Worm (Caenorhabditis elegans): ENCODE results near the gene lin-48.
A peak's percentile ranks its signal among the peaks of the same experiment; 100 is the strongest.

The lin-48 gene

DNA sequence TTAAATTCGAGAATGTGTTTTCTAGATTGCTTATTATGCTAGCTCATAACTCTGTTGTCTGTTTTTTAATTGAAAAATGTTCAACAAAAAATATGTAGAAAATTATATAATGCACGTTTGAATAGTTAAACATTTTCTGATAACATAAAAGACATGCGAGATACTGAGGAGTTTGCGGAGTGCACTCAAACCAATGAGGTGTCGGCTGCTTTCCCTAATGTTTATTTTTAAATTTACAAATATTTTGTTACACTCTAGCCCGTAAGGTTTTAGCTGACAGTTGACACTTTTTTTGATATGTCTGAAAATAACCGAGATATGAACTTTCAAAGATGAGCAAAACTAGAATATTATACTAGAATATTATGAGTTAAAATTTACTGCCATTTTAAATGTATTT lies 19.3 kb downstream of the lin-48 start:
- TF ChIP-seq bed-3 (GFP tag; optimal IDR thresholded peaks at IDR 0.05) (no peak), flh-1 (GFP tag; optimal IDR thresholded peaks at IDR 0.05) (no peak), hlh-1 (tag; optimal IDR thresholded peaks at IDR 0.05) (no peak), unc-62 (GFP tag; optimal IDR thresholded peaks at IDR 0.05) (no peak), nhr-76 (tag; optimal IDR thresholded peaks at IDR 0.05) (no peak), ham-2 (GFP tag; optimal IDR thresholded peaks at IDR 0.05) (no peak), drap-1 (GFP tag; optimal IDR thresholded peaks at IDR 0.05) (no peak), unc-120 (tag; optimal IDR thresholded peaks at IDR 0.05; ENCODE audit: poor library complexity, severe bottlenecking) (no peak), mls-2 (tag; optimal IDR thresholded peaks at IDR 0.05) (no peak), mep-1 (tag; optimal IDR thresholded peaks at IDR 0.05) (no peak), ceh-39 (tag; optimal IDR thresholded peaks at IDR 0.05) (no peak), ztf-11 (tag; optimal IDR thresholded peaks at IDR 0.05) (no peak), elt-3 (tag; optimal IDR thresholded peaks at IDR 0.05) (no peak)

DNA sequence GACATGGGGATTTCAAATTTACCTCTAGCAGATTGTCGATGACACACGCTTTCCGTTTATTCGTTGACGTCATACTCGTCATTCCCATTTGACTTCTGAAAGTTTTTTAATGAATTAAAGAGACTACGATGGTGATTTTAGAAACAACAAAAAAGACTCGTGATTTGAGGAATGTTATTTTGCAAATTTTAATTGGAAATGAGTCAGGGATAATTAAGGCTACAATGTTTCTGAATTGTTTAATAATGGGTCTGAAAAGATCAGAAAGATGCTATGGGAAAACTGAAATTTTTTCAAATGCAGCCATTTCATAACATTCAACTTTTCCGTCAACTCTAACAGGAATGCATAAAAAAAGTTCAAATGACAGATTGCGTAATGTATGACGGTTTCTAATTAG lies 20.2 kb downstream of the lin-48 start, which contains the start of gene C44F1.1:
Gene C44F1.1 (minus strand): TSS at position 101 of the 400 bp plus-strand sequence.
- TF ChIP-seq zip-8 (tag; optimal IDR thresholded peaks at IDR 0.05) = peak; percentile 34
- no peak for TF ChIP-seq mep-1 (tag; optimal IDR thresholded peaks at IDR 0.05)

DNA sequence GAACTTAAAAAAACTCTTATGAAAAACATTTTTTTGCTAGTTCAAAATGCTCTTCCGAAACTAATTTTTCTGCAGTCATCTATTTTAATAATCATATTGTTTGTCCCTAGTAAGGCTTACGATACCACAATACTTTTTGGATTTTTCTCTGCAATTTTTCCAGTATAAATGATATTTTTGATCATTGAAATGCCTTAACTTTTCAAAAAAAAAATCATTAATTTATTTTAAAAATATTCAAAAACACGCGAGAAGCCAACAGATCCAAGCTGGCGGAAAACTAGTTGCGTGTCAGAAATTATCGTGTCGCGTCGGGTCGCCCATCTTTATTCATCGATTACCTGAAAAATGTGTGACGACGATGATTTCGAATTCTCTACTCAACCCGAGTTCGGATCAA lies 23.0 kb downstream of the lin-48 start, which contains the start of gene gmeb-3:
Gene gmeb-3 (plus strand): TSS at position 301 of the 400 bp plus-strand sequence.
- no peak for TF ChIP-seq ces-1 (GFP tag; optimal IDR thresholded peaks at IDR 0.05)
- no peak for TF ChIP-seq zip-8 (tag; optimal IDR thresholded peaks at IDR 0.05)
- TF ChIP-seq mab-5 (tag; optimal IDR thresholded peaks at IDR 0.05) = no peak
- TF ChIP-seq ceh-43 (GFP tag; optimal IDR thresholded peaks at IDR 0.05) = no peak
- TF ChIP-seq blmp-1 (tag; optimal IDR thresholded peaks at IDR 0.05) = no peak
- no peak for TF ChIP-seq ceh-39 (tag; optimal IDR thresholded peaks at IDR 0.05)
- no peak for TF ChIP-seq drap-1 (GFP tag; optimal IDR thresholded peaks at IDR 0.05)
- no peak for TF ChIP-seq lin-32 (GFP tag; optimal IDR thresholded peaks at IDR 0.05)
- no peak for TF ChIP-seq mls-2 (tag; optimal IDR thresholded peaks at IDR 0.05)
- TF ChIP-seq elt-1 (tag; optimal IDR thresholded peaks at IDR 0.05; ENCODE audit: borderline replicate concordance, insufficient read depth) = no peak
- TF ChIP-seq tbx-8 (GFP tag; optimal IDR thresholded peaks at IDR 0.05) = no peak

DNA sequence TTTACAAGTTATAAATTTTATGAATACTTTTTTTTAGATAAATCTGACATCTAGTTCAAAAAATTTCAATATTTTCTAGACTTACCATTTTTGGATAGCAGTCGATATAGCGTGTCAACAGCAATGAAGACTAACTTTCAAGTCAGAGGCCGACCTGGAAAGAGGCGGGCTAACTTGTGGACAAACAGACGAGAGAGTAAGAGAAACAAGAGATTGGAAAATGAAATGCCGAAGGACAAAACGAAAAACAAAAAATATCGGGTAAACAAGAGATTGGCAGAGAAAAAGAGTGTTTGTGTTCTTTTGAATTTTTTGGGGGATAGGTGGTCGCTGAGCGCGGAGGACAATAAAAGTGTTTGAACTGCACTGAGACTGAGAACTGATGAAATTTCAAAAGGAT lies 27.9 kb downstream of the lin-48 start, which contains the start of gene lec-4:
Gene lec-4 (minus strand): TSS at position 154 of the 400 bp plus-strand sequence.
- TF ChIP-seq tbx-8 (GFP tag; optimal IDR thresholded peaks at IDR 0.05) (no peak), nhr-237 (tag; optimal IDR thresholded peaks at IDR 0.05) (no peak), drap-1 (GFP tag; optimal IDR thresholded peaks at IDR 0.05) (no peak)

DNA sequence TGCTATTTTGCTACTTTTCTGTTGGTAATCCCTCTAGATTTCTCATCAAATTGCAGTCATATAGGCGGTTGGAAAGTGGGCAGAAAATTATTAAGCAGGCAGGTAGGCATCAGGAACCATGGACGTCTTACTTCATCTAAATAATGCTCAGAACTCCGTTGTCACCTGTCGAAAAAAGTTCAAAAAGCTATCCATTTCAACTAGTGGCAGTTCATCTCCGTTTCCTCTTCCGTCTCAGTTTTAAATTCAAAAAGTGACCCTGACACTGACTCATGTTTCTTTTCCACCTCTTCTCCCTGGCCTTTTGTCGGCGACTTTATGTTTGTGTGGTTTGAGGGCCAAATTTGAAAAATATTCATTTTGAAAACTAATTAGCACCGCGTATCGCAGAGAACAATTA lies 29.3 kb downstream of the lin-48 start:
- TF ChIP-seq unc-120 (tag; optimal IDR thresholded peaks at IDR 0.05; ENCODE audit: poor library complexity, severe bottlenecking) (no peak), nhr-2 (tag; optimal IDR thresholded peaks at IDR 0.05) (no peak), elt-3 (tag; optimal IDR thresholded peaks at IDR 0.05) (no peak), lsy-2 (tag; optimal IDR thresholded peaks at IDR 0.05) (no peak), unc-39 (tag; optimal IDR thresholded peaks at IDR 0.05) (no peak), snpc-4 (tag; optimal IDR thresholded peaks at IDR 0.05) (no peak), mls-2 (tag; optimal IDR thresholded peaks at IDR 0.05) (no peak), mab-5 (tag; optimal IDR thresholded peaks at IDR 0.05) (no peak), zip-8 (tag; optimal IDR thresholded peaks at IDR 0.05) (no peak), drap-1 (GFP tag; optimal IDR thresholded peaks at IDR 0.05) (no peak), sptf-1 (tag; optimal IDR thresholded peaks at IDR 0.05) (no peak), elt-1 (tag; optimal IDR thresholded peaks at IDR 0.05; ENCODE audit: borderline replicate concordance, insufficient read depth) (no peak), blmp-1 (tag; optimal IDR thresholded peaks at IDR 0.05) (no peak), nhr-237 (tag; optimal IDR thresholded peaks at IDR 0.05) (no peak), M03D4.4 (tag; optimal IDR thresholded peaks at IDR 0.05) (no peak), ceh-83 (GFP tag; optimal IDR thresholded peaks at IDR 0.05) (no peak), bed-3 (GFP tag; optimal IDR thresholded peaks at IDR 0.05) (no peak), ztf-11 (tag; optimal IDR thresholded peaks at IDR 0.05) (no peak), nhr-12 (tag; optimal IDR thresholded peaks at IDR 0.05) (no peak)

DNA sequence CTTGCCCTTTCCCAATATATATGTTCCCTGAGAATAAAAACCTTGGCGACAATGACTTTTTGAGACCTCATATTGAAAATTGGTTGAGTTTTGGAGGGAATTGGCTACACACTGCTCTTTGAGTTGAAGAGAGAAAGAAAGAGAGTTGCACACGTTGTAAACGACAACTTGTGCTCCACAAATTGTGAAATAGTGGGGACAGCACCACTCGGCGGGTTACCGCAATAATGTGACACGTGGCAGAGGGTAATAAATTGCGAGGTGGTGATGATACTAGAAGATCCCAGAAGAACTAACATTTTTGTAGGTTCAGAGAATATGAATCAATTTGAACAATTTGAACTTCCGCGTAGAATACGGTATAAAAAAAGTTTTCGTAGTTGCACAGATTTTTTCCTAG lies 36.6 kb downstream of the lin-48 start:
- TF ChIP-seq ceh-39 (tag; optimal IDR thresholded peaks at IDR 0.05) (no peak), nhr-2 (tag; optimal IDR thresholded peaks at IDR 0.05) (no peak), sptf-1 (tag; optimal IDR thresholded peaks at IDR 0.05) (no peak), tbx-8 (GFP tag; optimal IDR thresholded peaks at IDR 0.05) (no peak), hlh-1 (tag; optimal IDR thresholded peaks at IDR 0.05) (peak; percentile 68), unc-62 (GFP tag; optimal IDR thresholded peaks at IDR 0.05) (peak; percentile 52), elt-1 (tag; optimal IDR thresholded peaks at IDR 0.05; ENCODE audit: borderline replicate concordance, insufficient read depth) (no peak), ces-1 (GFP tag; optimal IDR thresholded peaks at IDR 0.05) (no peak), mab-5 (tag; optimal IDR thresholded peaks at IDR 0.05) (peak; percentile 40), unc-39 (tag; optimal IDR thresholded peaks at IDR 0.05) (no peak), mls-2 (tag; optimal IDR thresholded peaks at IDR 0.05) (no peak)
